Fruit fly (Drosophila melanogaster) whole organism, embryonic: ENCODE measurements around the gene Tango2.
A peak's percentile ranks its signal among the peaks of the same experiment; 100 is the strongest.

Experiments
- Atf-2 ChIP-seq: fragments of 200-800 bp; sonication (Bioruptor generic); optimal IDR thresholded peaks from 2 replicates; lab custom pipeline; 2016; ENCODE audit warnings: missing biosample characterization, missing genetic modification characterization
- CG10209 ChIP-seq: fragments of 200-800 bp; sonication (Bioruptor generic); optimal IDR thresholded peaks from 3 replicates; lab custom pipeline; 2017; ENCODE audit warnings: missing biosample characterization, mild to moderate bottlenecking, missing genetic modification characterization, missing genetic modification reagents
- CG10366 ChIP-seq: fragments of 200-800 bp; sonication (Bioruptor generic); IDR thresholded peaks from 2 replicates; pipeline ENCODE4 v1.3.6; 2022; ENCODE audit warnings: missing biosample characterization, missing genetic modification characterization
- CG11247 ChIP-seq: fragments of 200-800 bp; sonication (Bioruptor generic); IDR thresholded peaks from 2 replicates; pipeline ENCODE4 v1.3.6; 2022; ENCODE audit warnings: missing biosample characterization, missing genetic modification characterization
- CG14860 ChIP-seq: fragments of 200-800 bp; sonication (Bioruptor generic); IDR thresholded peaks from 3 replicates; pipeline ENCODE4 v1.3.6; 2022; ENCODE audit warnings: missing biosample characterization, missing genetic modification characterization; ENCODE audit not compliant: partially characterized antibody
- CG15073 ChIP-seq: fragments of 200-800 bp; sonication (Bioruptor generic); optimal IDR thresholded peaks from 2 replicates; lab custom pipeline; 2016; ENCODE audit warnings: missing biosample characterization, missing genetic modification characterization
- CG15514 ChIP-seq: fragments of 200-800 bp; sonication (Bioruptor generic); optimal IDR thresholded peaks from 3 replicates; lab custom pipeline; 2017; ENCODE audit warnings: missing biosample characterization, missing genetic modification characterization, mild to moderate bottlenecking, moderate library complexity, missing genetic modification reagents
- CG17802 ChIP-seq: fragments of 200-800 bp; sonication (Bioruptor generic); optimal IDR thresholded peaks from 2 replicates; lab custom pipeline; 2018; ENCODE audit warnings: missing biosample characterization, mild to moderate bottlenecking, missing genetic modification characterization, moderate library complexity
- CG18011 ChIP-seq: fragments of 200-800 bp; sonication (Bioruptor generic); optimal IDR thresholded peaks from 2 replicates; lab custom pipeline; 2017; ENCODE audit warnings: missing biosample characterization, missing genetic modification characterization, mild to moderate bottlenecking, moderate library complexity, missing genotype
- CG2120 ChIP-seq: fragments of 200-800 bp; sonication (Bioruptor generic); optimal IDR thresholded peaks from 3 replicates; lab custom pipeline; 2016; ENCODE audit warnings: missing biosample characterization, missing genetic modification characterization
- CG2202 ChIP-seq: fragments of 200-800 bp; sonication (Bioruptor generic); optimal IDR thresholded peaks from 2 replicates; lab custom pipeline; 2018; ENCODE audit warnings: missing biosample characterization, mild to moderate bottlenecking, missing genetic modification characterization
- CG2678 ChIP-seq: fragments of 200-800 bp; sonication (Bioruptor generic); optimal IDR thresholded peaks from 3 replicates; lab custom pipeline; 2019; ENCODE audit warnings: missing biosample characterization, mild to moderate bottlenecking, missing genetic modification characterization, moderate library complexity
- CG3065 ChIP-seq: fragments of 200-800 bp; sonication (Bioruptor generic); optimal IDR thresholded peaks from 2 replicates; lab custom pipeline; 2016; ENCODE audit warnings: missing biosample characterization, missing genetic modification characterization
- CG3407 ChIP-seq: fragments of 200-800 bp; sonication (Bioruptor generic); optimal IDR thresholded peaks from 2 replicates; lab custom pipeline; 2018; ENCODE audit warnings: missing biosample characterization, mild to moderate bottlenecking, missing genetic modification characterization
- CG4328 ChIP-seq: fragments of 200-800 bp; sonication (Bioruptor generic); optimal IDR thresholded peaks from 3 replicates; lab custom pipeline; 2017; ENCODE audit warnings: missing biosample characterization, missing genetic modification reagents, missing genetic modification characterization
- CG4360 ChIP-seq: fragments of 200-800 bp; sonication (Bioruptor generic); IDR thresholded peaks from 2 replicates; pipeline ENCODE4 v1.3.6; 2022; ENCODE audit warnings: missing biosample characterization, missing genetic modification characterization
- CkIIα-i1 ChIP-seq: fragments of 200-800 bp; sonication (Bioruptor generic); IDR thresholded peaks from 2 replicates; pipeline ENCODE4 v1.3.6; 2022; ENCODE audit warnings: missing biosample characterization, missing genetic modification characterization
- CoRest ChIP-seq: fragments of 200-800 bp; sonication (Bioruptor generic); optimal IDR thresholded peaks from 3 replicates; lab custom pipeline; 2018; ENCODE audit warnings: missing biosample characterization, mild to moderate bottlenecking, missing genetic modification characterization, moderate library complexity
- H15 ChIP-seq: fragments of 200-800 bp; sonication (Bioruptor generic); IDR thresholded peaks from 3 replicates; pipeline ENCODE4 v1.3.6; 2022; ENCODE audit warnings: missing biosample characterization, missing genetic modification characterization
- HLH4C ChIP-seq: fragments of 200-800 bp; sonication (Bioruptor generic); IDR thresholded peaks from 3 replicates; pipeline ENCODE4 v1.3.6; 2022; ENCODE audit warnings: missing biosample characterization, missing genetic modification characterization; ENCODE audit not compliant: partially characterized antibody
- Jarid2 ChIP-seq: fragments of 200-800 bp; sonication (Bioruptor generic); optimal IDR thresholded peaks from 3 replicates; lab custom pipeline; 2017; ENCODE audit warnings: mild to moderate bottlenecking, missing biosample characterization, missing genetic modification reagents, missing genetic modification characterization
- Kr ChIP-seq: fragments of 200-800 bp; sonication (Bioruptor generic); optimal IDR thresholded peaks from 2 replicates; lab custom pipeline; 2017; ENCODE audit warnings: missing biosample characterization, mild to moderate bottlenecking, missing genetic modification characterization
- Med ChIP-seq: fragments of 200-800 bp; sonication (Bioruptor generic); peaks from one replicate; lab custom pipeline; 2016; ENCODE audit warnings: missing biosample characterization, missing genetic modification characterization, mild to moderate bottlenecking, inconsistent platforms, moderate library complexity
- NC2β ChIP-seq: fragments of 200-800 bp; sonication (Bioruptor generic); optimal IDR thresholded peaks from 2 replicates; lab custom pipeline; 2016; ENCODE audit warnings: missing biosample characterization, missing genetic modification characterization
- NFAT ChIP-seq: fragments of 200-800 bp; sonication (Bioruptor generic); IDR thresholded peaks from 2 replicates; pipeline ENCODE4 v1.3.6; 2022; ENCODE audit warnings: missing biosample characterization, missing genetic modification characterization
- Oli ChIP-seq: fragments of 200-800 bp; sonication (Bioruptor generic); optimal IDR thresholded peaks from 2 replicates; lab custom pipeline; 2018; ENCODE audit warnings: missing biosample characterization, mild to moderate bottlenecking, missing genetic modification characterization, moderate library complexity
- Opbp ChIP-seq: fragments of 200-800 bp; sonication (Bioruptor generic); IDR thresholded peaks from 3 replicates; pipeline ENCODE4 v1.3.6; 2022; ENCODE audit warnings: missing biosample characterization, missing genetic modification characterization; ENCODE audit not compliant: partially characterized antibody
- Usf ChIP-seq: fragments of 200-800 bp; sonication (Bioruptor generic); optimal IDR thresholded peaks from 2 replicates; lab custom pipeline; 2017; ENCODE audit warnings: missing genotype, missing biosample characterization, missing genetic modification characterization
- Vsx1 ChIP-seq: fragments of 200-800 bp; sonication (Bioruptor generic); optimal IDR thresholded peaks from 2 replicates; lab custom pipeline; 2017; ENCODE audit warnings: missing biosample characterization, mild to moderate bottlenecking, missing genetic modification characterization, missing genetic modification reagents
- abd-A ChIP-seq: fragments of 200-800 bp; sonication (Bioruptor generic); optimal IDR thresholded peaks from 3 replicates; lab custom pipeline; 2019; ENCODE audit warnings: missing biosample characterization, mild to moderate bottlenecking, missing genetic modification characterization, moderate library complexity
- btn ChIP-seq: fragments of 200-800 bp; sonication (Bioruptor generic); optimal IDR thresholded peaks from 2 replicates; lab custom pipeline; 2016; ENCODE audit warnings: missing biosample characterization, missing genetic modification characterization
- dpn ChIP-seq, 2 experiments: fragments of 200-800 bp; sonication (Bioruptor generic); optimal IDR thresholded peaks; 3 replicates each; lab custom pipeline; 2016; ENCODE audit warnings: missing biosample characterization in 2 of 2, missing genetic modification characterization in 2 of 2
- esg ChIP-seq: fragments of 200-800 bp; sonication (Bioruptor generic); conservative IDR thresholded peaks from 2 replicates; pipeline ENCODE4 v1.3.6; 2022; ENCODE audit warnings: missing biosample characterization, missing genetic modification characterization
- ewg ChIP-seq: fragments of 200-800 bp; sonication (Bioruptor generic); optimal IDR thresholded peaks from 3 replicates; lab custom pipeline; 2017; ENCODE audit warnings: mild to moderate bottlenecking, missing biosample characterization, missing genetic modification reagents, missing genetic modification characterization
- fd3F ChIP-seq: fragments of 200-800 bp; sonication (Bioruptor generic); optimal IDR thresholded peaks from 2 replicates; lab custom pipeline; 2018; ENCODE audit warnings: missing biosample characterization, mild to moderate bottlenecking, missing genetic modification characterization, moderate library complexity
- fu2 ChIP-seq: fragments of 200-800 bp; sonication (Bioruptor generic); optimal IDR thresholded peaks from 2 replicates; lab custom pipeline; 2016; ENCODE audit warnings: missing biosample characterization, missing genetic modification characterization
- lbe ChIP-seq: fragments of 200-800 bp; sonication (Bioruptor generic); optimal IDR thresholded peaks from 2 replicates; lab custom pipeline; 2016; ENCODE audit warnings: missing biosample characterization, mild to moderate bottlenecking, missing genetic modification characterization
- pan ChIP-seq, 4 experiments: fragments of >200 bp in 3 of 4; fragments of 200-800 bp in 1 of 4; sonication (Bioruptor generic) in 1 of 4; optimal IDR thresholded peaks in 3 of 4; IDR thresholded peaks in 1 of 4; 2 replicates each; pipeline versions ENCODE4 v1.3.6 to Lab custom; 2017 to 2022; ENCODE audit warnings: missing biosample characterization in 2 of 4, missing genetic modification characterization in 2 of 4, mixed read lengths in 1 of 4
- phol ChIP-seq: fragments of 200-800 bp; sonication (Bioruptor generic); optimal IDR thresholded peaks from 3 replicates; lab custom pipeline; 2018; ENCODE audit warnings: missing biosample characterization, mild to moderate bottlenecking, missing genetic modification characterization, moderate library complexity
- pnt ChIP-seq: fragments of 200-800 bp; sonication (Bioruptor generic); optimal IDR thresholded peaks from 3 replicates; lab custom pipeline; 2016; ENCODE audit warnings: missing biosample characterization, missing genetic modification characterization
- schlank ChIP-seq: fragments of 200-800 bp; sonication (Bioruptor generic); optimal IDR thresholded peaks from 2 replicates; lab custom pipeline; 2018; ENCODE audit warnings: missing biosample characterization, mild to moderate bottlenecking, missing genetic modification characterization
- slp2 ChIP-seq: fragments of 200-800 bp; sonication (Bioruptor generic); optimal IDR thresholded peaks from 2 replicates; lab custom pipeline; 2016; ENCODE audit warnings: missing biosample characterization, missing genetic modification characterization
- ssp ChIP-seq: fragments of 200-800 bp; sonication (Bioruptor generic); IDR thresholded peaks from 2 replicates; pipeline ENCODE4 v1.3.6; 2022; ENCODE audit warnings: missing biosample characterization, missing genetic modification characterization
- tap ChIP-seq: fragments of 200-800 bp; optimal IDR thresholded peaks from 3 replicates; lab custom pipeline; 2019; ENCODE audit warnings: missing biosample characterization, mild to moderate bottlenecking, missing genetic modification characterization, moderate library complexity
- tio ChIP-seq: fragments of 200-800 bp; sonication (Bioruptor generic); optimal IDR thresholded peaks from 2 replicates; lab custom pipeline; 2017; ENCODE audit warnings: missing biosample characterization, missing genetic modification characterization, inconsistent platforms
- tna ChIP-seq: fragments of 200-800 bp; sonication (Bioruptor generic); IDR thresholded peaks from 2 replicates; pipeline ENCODE4 v1.3.6; 2022; ENCODE audit warnings: missing biosample characterization, missing genetic modification characterization; ENCODE audit not compliant: partially characterized antibody
- unc-4 ChIP-seq: fragments of 200-800 bp; sonication (Bioruptor generic); IDR thresholded peaks from 2 replicates; pipeline ENCODE4 v1.3.6; 2022; ENCODE audit warnings: missing biosample characterization, missing genetic modification characterization; ENCODE audit not compliant: partially characterized antibody

The Tango2 gene

dm6 chrX:13641115-13641890 is 24.5 kb downstream of the Tango2 start (continued):
- 0 out of 2 replicates have a peak, but pooled peaks have one; percentile 49 for TF ChIP-seq CkIIα-i1
- peak; percentile 81 for TF ChIP-seq CG3407 (GFP tag; lab: Kevin White, UChicago)
- TF ChIP-seq CG11247: peak; percentile 89
- TF ChIP-seq pnt: peak; percentile 96
- peak; percentile 78 for TF ChIP-seq ssp (GFP tag; lab: Robert Waterston, UW)
- peak; percentile 78 for TF ChIP-seq CG4328
- TF ChIP-seq CG10366 (GFP tag; lab: Robert Waterston, UW): peak; percentile 94
- peak; percentile 52 for TF ChIP-seq Jarid2
- TF ChIP-seq CG3065: peak; percentile 73
- peak; percentile 90 for TF ChIP-seq fd3F (GFP tag; lab: Kevin White, UChicago)
- no peak for TF ChIP-seq Kr (GFP tag; lab: Kevin White, UChicago)
- peak; percentile 92 for TF ChIP-seq btn (GFP tag; lab: Kevin White, UChicago)
- TF ChIP-seq Atf-2 (GFP tag; lab: Kevin White, UChicago): peak; percentile 94
- peak; percentile 92 for TF ChIP-seq slp2 (GFP tag; lab: Kevin White, UChicago)
- peak; percentile 97 for TF ChIP-seq CG2120 (GFP tag; lab: Kevin White, UChicago)
- peak; percentile 84 for TF ChIP-seq ewg
- TF ChIP-seq CoRest: peak; percentile 96
- TF ChIP-seq fu2: peak; percentile 95
- no peak for TF ChIP-seq pan (optimal IDR thresholded peaks at IDR 0.05; lab: Kevin White, UChicago)
- TF ChIP-seq pan (GFP tag; optimal IDR thresholded peaks at IDR 0.05 in 1 of 2, IDR thresholded peaks at IDR 0.05 in 1 of 2): peak in 1 of 2 experiments; percentile 94
- TF ChIP-seq tio: peak; percentile 95
- TF ChIP-seq Opbp (GFP tag; lab: Robert Waterston, UW): no peak
- peak; percentile 95 to 96 for TF ChIP-seq dpn (GFP tag; optimal IDR thresholded peaks at IDR 0.05; lab: Kevin White, UChicago)
- TF ChIP-seq abd-A (tag; lab: Kevin White, UChicago): no peak
- peak; percentile 73 for TF ChIP-seq CG17802 (tag; lab: Kevin White, UChicago)
- peak; percentile 88 for TF ChIP-seq tap
- no peak for TF ChIP-seq CG14860 (GFP tag; lab: Robert Waterston, UW)
- no peak for TF ChIP-seq lbe
- TF ChIP-seq H15 (GFP tag; lab: Robert Waterston, UW): peak; percentile 87
- TF ChIP-seq Med (GFP tag; lab: Kevin White, UChicago): peak; percentile 99
- peak; percentile 68 for TF ChIP-seq CG18011
- TF ChIP-seq CG15514: peak; percentile 86
- peak; percentile 91 for TF ChIP-seq phol (tag; lab: Kevin White, UChicago)
- peak; percentile 92 for TF ChIP-seq NC2β
- TF ChIP-seq Vsx1 (GFP tag; lab: Kevin White, UChicago): peak; percentile 82
- TF ChIP-seq CG2202 (tag; lab: Kevin White, UChicago): peak; percentile 81
- TF ChIP-seq Oli (tag; lab: Kevin White, UChicago): peak; percentile 94
- TF ChIP-seq NFAT (GFP tag; lab: Robert Waterston, UW): peak; percentile 98
- peak; percentile 89 for TF ChIP-seq esg
- peak; percentile 96 for TF ChIP-seq CG2678 (tag; lab: Kevin White, UChicago)
- peak; percentile 86 for TF ChIP-seq CG4360 (GFP tag; lab: Robert Waterston, UW)
- peak; percentile 94 for TF ChIP-seq CG10209
- no peak for TF ChIP-seq HLH4C (GFP tag; lab: Robert Waterston, UW)
- TF ChIP-seq CG15073 (GFP tag; lab: Kevin White, UChicago): peak; percentile 68
- TF ChIP-seq tna (GFP tag; lab: Robert Waterston, UW): no peak
- TF ChIP-seq schlank (tag; lab: Kevin White, UChicago): peak; percentile 92
- TF ChIP-seq unc-4 (GFP tag; lab: Robert Waterston, UW): no peak
- TF ChIP-seq Usf (GFP tag; lab: Kevin White, UChicago): peak; percentile 75
